Worm (Caenorhabditis elegans) whole organism, midembryonic: ENCODE data around the gene rbm-28.

Experiments used
- T22C8.4 ChIP-seq: fragments of 200-800 bp; sonication (Bioruptor generic); IDR thresholded peaks from 2 replicates; pipeline ENCODE4 v1.3.6; 2022; ENCODE audit warnings: missing genetic modification characterization, missing compliant biosample characterization
- cog-1 ChIP-seq: sonication (generic microtip); optimal IDR thresholded peaks from 2 replicates; lab custom pipeline; 2016; ENCODE audit warnings: missing genetic modification characterization, missing compliant biosample characterization
- flt-1 ChIP-seq: fragments of 200-800 bp; sonication (Bioruptor generic); IDR thresholded peaks from 2 replicates; pipeline ENCODE4 v1.3.6; 2022; ENCODE audit warnings: missing genetic modification characterization, missing compliant biosample characterization
- klf-2 ChIP-seq: fragments of 200-800 bp; sonication (Bioruptor generic); conservative IDR thresholded peaks from 2 replicates; pipeline ENCODE4 v1.3.6; 2022; ENCODE audit warnings: missing genetic modification reagents, missing genetic modification characterization, missing compliant biosample characterization
- med-1 ChIP-seq: sonication (generic microtip); optimal IDR thresholded peaks from 2 replicates; lab custom pipeline; 2017; ENCODE audit warnings: missing genetic modification characterization, mild to moderate bottlenecking, missing compliant biosample characterization, antibody characterized with exemption, missing genetic modification reagents; ENCODE audit not compliant: insufficient read depth
- ref-1 ChIP-seq: fragments of 200-800 bp; sonication (Bioruptor generic); conservative IDR thresholded peaks from 2 replicates; pipeline ENCODE4 v1.3.6; 2022; ENCODE audit warnings: missing genetic modification reagents, missing genetic modification characterization, missing compliant biosample characterization
- tab-1 ChIP-seq: fragments of 200-800 bp; sonication (Bioruptor generic); IDR thresholded peaks from 2 replicates; pipeline ENCODE4 v1.3.6; 2022; ENCODE audit warnings: missing genetic modification characterization, missing compliant biosample characterization
- ztf-23 ChIP-seq: fragments of 200-800 bp; sonication (Bioruptor generic); IDR thresholded peaks from 2 replicates; pipeline ENCODE4 v1.3.6; 2022; ENCODE audit warnings: missing genetic modification reagents, missing genetic modification characterization, missing compliant biosample characterization
- ztf-29 ChIP-seq: fragments of 200-800 bp; sonication (Bioruptor generic); IDR thresholded peaks from 2 replicates; pipeline ENCODE4 v1.3.6; 2022; ENCODE audit warnings: missing genetic modification reagents, missing genetic modification characterization, missing compliant biosample characterization

rbm-28 gene

ce11 chrII:14819258-14819985, 37.6 kb upstream of the rbm-28 start:
- TF ChIP-seq ztf-29 (GFP tag; lab: Robert Waterston, UW) = peak; percentile 28; the same call in 1 of the 2 replicates
- no peak for TF ChIP-seq tab-1 (GFP tag; lab: Robert Waterston, UW)
- no peak for TF ChIP-seq T22C8.4
- TF ChIP-seq med-1 (GFP tag; lab: Kevin White, UChicago) = no peak
- TF ChIP-seq flt-1 (GFP tag; lab: Robert Waterston, UW) = 0 out of 2 replicates have a peak, but pooled peaks have one; percentile 36
- TF ChIP-seq cog-1 = no peak

- TF ChIP-seq med-1 (GFP tag; lab: Kevin White, UChicago) (no peak), klf-2 (no peak), tab-1 (GFP tag; lab: Robert Waterston, UW) (no peak), cog-1 (no peak), ref-1 (GFP tag; lab: Robert Waterston, UW) (no peak), ztf-29 (GFP tag; lab: Robert Waterston, UW) (no peak), flt-1 (GFP tag; lab: Robert Waterston, UW) (no peak), T22C8.4 (no peak), ztf-23 (GFP tag; lab: Robert Waterston, UW) (no peak)
Observed at ce11 chrII:14820460-14820859, 36.6 kb upstream of the rbm-28 start.

- TF ChIP-seq flt-1 (GFP tag; lab: Robert Waterston, UW) = no peak
- TF ChIP-seq med-1 (GFP tag; lab: Kevin White, UChicago) = no peak
- TF ChIP-seq cog-1 = peak; percentile 70
Observed at ce11 chrII:14822419-14822818, 34.6 kb upstream of the rbm-28 start.

DNA sequence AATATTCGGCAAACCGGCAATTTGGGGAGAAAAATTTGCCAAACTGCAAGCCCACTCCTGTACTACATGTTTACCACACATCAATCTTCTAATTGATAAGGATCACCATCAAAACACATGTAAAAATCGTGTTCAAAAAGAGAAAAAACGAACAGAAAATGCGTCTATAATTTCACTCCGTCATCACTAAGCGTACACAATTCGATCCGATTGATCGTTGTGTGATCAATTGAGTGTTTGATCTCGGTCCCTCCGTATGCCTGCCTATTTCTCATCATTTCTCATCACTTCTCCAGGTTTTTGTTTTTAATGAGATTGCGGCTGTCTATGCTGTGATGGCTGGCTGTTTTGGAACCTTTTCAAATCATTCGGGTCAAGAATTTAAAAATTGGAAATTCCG, 31.6 kb upstream of the rbm-28 start:
- TF ChIP-seq ztf-23 (GFP tag; lab: Robert Waterston, UW) (no peak), med-1 (GFP tag; lab: Kevin White, UChicago) (no peak), klf-2 (no peak), flt-1 (GFP tag; lab: Robert Waterston, UW) (no peak), ref-1 (GFP tag; lab: Robert Waterston, UW) (no peak), ztf-29 (GFP tag; lab: Robert Waterston, UW) (no peak), tab-1 (GFP tag; lab: Robert Waterston, UW) (no peak), cog-1 (no peak), T22C8.4 (no peak)

DNA sequence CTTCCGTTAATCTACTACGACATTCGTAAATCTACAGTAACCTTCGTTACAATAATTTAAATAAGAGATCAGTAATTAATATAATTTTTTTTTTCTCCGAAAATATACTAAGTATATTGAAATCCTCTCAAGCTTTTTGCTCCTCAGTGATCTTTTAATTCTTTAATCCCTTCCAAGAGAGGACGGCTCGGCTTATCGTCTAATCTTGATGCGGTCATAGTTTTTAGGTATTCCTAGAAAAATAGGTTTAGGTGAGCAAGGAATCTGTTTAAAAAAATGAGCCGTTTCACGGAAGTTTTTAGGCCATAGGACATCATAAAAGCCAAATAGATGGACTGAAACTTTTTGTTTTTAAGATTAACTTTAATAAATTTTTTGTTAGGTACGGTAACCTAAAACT, 25.0 kb upstream of the rbm-28 start:
- no peak for TF ChIP-seq ref-1 (GFP tag; lab: Robert Waterston, UW)
- TF ChIP-seq tab-1 (GFP tag; lab: Robert Waterston, UW) = no peak
- TF ChIP-seq cog-1 = no peak
- no peak for TF ChIP-seq flt-1 (GFP tag; lab: Robert Waterston, UW)
- TF ChIP-seq klf-2 = no peak
- TF ChIP-seq med-1 (GFP tag; lab: Kevin White, UChicago) = no peak
- TF ChIP-seq ztf-29 (GFP tag; lab: Robert Waterston, UW) = no peak
- TF ChIP-seq T22C8.4 = no peak
- no peak for TF ChIP-seq ztf-23 (GFP tag; lab: Robert Waterston, UW)

ce11 chrII:14838596-14839215, 18.4 kb upstream of the rbm-28 start:
- TF ChIP-seq flt-1 (GFP tag; lab: Robert Waterston, UW) (no peak), klf-2 (no peak), med-1 (GFP tag; lab: Kevin White, UChicago) (no peak), tab-1 (GFP tag; lab: Robert Waterston, UW) (no peak), ztf-23 (GFP tag; lab: Robert Waterston, UW) (no peak)

ce11 chrII:14841253-14841652, 15.8 kb upstream of the rbm-28 start:
- TF ChIP-seq klf-2 = no peak
- no peak for TF ChIP-seq tab-1 (GFP tag; lab: Robert Waterston, UW)
- TF ChIP-seq cog-1 = no peak
- no peak for TF ChIP-seq med-1 (GFP tag; lab: Kevin White, UChicago)
- no peak for TF ChIP-seq flt-1 (GFP tag; lab: Robert Waterston, UW)
- TF ChIP-seq T22C8.4 = no peak
- no peak for TF ChIP-seq ref-1 (GFP tag; lab: Robert Waterston, UW)
- TF ChIP-seq ztf-23 (GFP tag; lab: Robert Waterston, UW) = no peak
- TF ChIP-seq ztf-29 (GFP tag; lab: Robert Waterston, UW) = no peak

DNA sequence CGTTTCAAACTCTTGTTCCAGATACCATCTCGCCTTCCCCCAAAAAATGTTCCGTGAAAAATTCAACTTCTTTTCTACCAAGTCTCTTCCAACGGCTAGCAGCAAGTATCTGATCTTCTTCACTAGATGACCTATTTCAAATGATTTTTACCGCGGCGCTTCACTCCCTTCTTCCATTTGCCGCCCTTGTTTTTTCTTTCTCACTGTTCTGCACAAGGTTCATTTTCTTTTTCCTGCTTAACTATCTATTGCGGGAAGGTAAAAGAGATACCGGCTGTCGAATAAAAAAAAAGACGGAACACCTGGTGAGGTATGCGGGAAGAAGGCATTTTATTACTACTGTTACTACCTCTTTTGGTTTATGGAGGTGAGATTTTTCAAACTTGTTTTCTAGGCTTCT, 14.0 kb upstream of the rbm-28 start, which contains the start of gene cdh-7:
Gene cdh-7, plus strand, starts transcription at position 214 of the 400 bp plus-strand sequence.
- TF ChIP-seq T22C8.4 = no peak
- no peak for TF ChIP-seq cog-1
- TF ChIP-seq ztf-23 (GFP tag; lab: Robert Waterston, UW) = no peak
- TF ChIP-seq flt-1 (GFP tag; lab: Robert Waterston, UW) = no peak
- TF ChIP-seq med-1 (GFP tag; lab: Kevin White, UChicago) = no peak
- TF ChIP-seq ztf-29 (GFP tag; lab: Robert Waterston, UW) = no peak
- TF ChIP-seq tab-1 (GFP tag; lab: Robert Waterston, UW) = no peak
- TF ChIP-seq ref-1 (GFP tag; lab: Robert Waterston, UW) = no peak
- no peak for TF ChIP-seq klf-2

- TF ChIP-seq ref-1 (GFP tag; lab: Robert Waterston, UW) (no peak), med-1 (GFP tag; lab: Kevin White, UChicago) (no peak), tab-1 (GFP tag; lab: Robert Waterston, UW) (no peak), ztf-23 (GFP tag; lab: Robert Waterston, UW) (no peak), ztf-29 (GFP tag; lab: Robert Waterston, UW) (no peak), klf-2 (no peak), cog-1 (no peak), T22C8.4 (no peak), flt-1 (GFP tag; lab: Robert Waterston, UW) (no peak)
Observed at ce11 chrII:14844253-14844652, 12.8 kb upstream of the rbm-28 start.
